Worm (Caenorhabditis elegans) whole organism, L4 larva: ENCODE results near the gene gtap-2.

Experiments
- F44E2.7 ChIP-seq: fragments of 200-800 bp; sonication (Bioruptor generic); IDR thresholded peaks from 2 replicates; pipeline ENCODE4 v2.1.2; 2022; ENCODE audit warnings: missing genetic modification characterization, missing compliant biosample characterization
- R02D3.7 ChIP-seq: fragments of 150-350 bp; sonication (generic microtip); optimal IDR thresholded peaks from 3 replicates; lab custom pipeline; 2014; ENCODE audit warnings: missing biosample characterization, missing genetic modification characterization
- T20F7.1 ChIP-seq: fragments of 200-800 bp; sonication (Bioruptor generic); optimal IDR thresholded peaks from 2 replicates; lab custom pipeline; 2018; ENCODE audit warnings: mild to moderate bottlenecking, missing genetic modification characterization, missing compliant biosample characterization
- T26A8.4 ChIP-seq: fragments of 200-800 bp; sonication (Bioruptor generic); IDR thresholded peaks from 2 replicates; pipeline ENCODE4 v1.3.6; 2022; ENCODE audit warnings: missing genetic modification characterization, missing compliant biosample characterization
- Y48G9A.11 ChIP-seq: fragments of 200-800 bp; sonication (Bioruptor generic); IDR thresholded peaks from 2 replicates; pipeline ENCODE4 v1.3.6; 2022; ENCODE audit warnings: missing genetic modification reagents, missing genetic modification characterization, missing compliant biosample characterization
- aha-1 ChIP-seq: fragments of 150-350 bp; peaks from one replicate; lab custom pipeline; 2014; ENCODE audit warnings: missing biosample characterization, missing genetic modification characterization
- aly-2 ChIP-seq: sonication (generic microtip); optimal IDR thresholded peaks from 2 replicates; lab custom pipeline; 2018; ENCODE audit warnings: missing biosample characterization, missing genetic modification characterization
- ama-1 ChIP-seq: fragments of 150-350 bp; optimal IDR thresholded peaks from 2 replicates; lab custom pipeline; 2014; ENCODE audit warnings: inconsistent platforms, mixed read lengths
- arid-1 ChIP-seq: fragments of 200-800 bp; sonication (Bioruptor generic); conservative IDR thresholded peaks from 2 replicates; pipeline ENCODE4 v1.3.6; 2022; ENCODE audit warnings: missing genetic modification reagents, missing genetic modification characterization, missing compliant biosample characterization
- ceh-20 ChIP-seq: fragments of 200-800 bp; sonication (Bioruptor generic); IDR thresholded peaks from 2 replicates; pipeline ENCODE4 v1.3.6; 2022; ENCODE audit warnings: missing genetic modification reagents, missing genetic modification characterization, missing compliant biosample characterization
- ceh-28 ChIP-seq: fragments of 150-350 bp; optimal IDR thresholded peaks from 2 replicates; lab custom pipeline; 2014; ENCODE audit warnings: missing biosample characterization, missing genetic modification reagents, missing genetic modification characterization
- dmd-6 ChIP-seq: fragments of 200-800 bp; sonication (Bioruptor generic); IDR thresholded peaks from 2 replicates; pipeline ENCODE4 v1.3.6; 2022; ENCODE audit warnings: missing genetic modification reagents, missing genetic modification characterization, missing compliant biosample characterization
- dmd-9 ChIP-seq: fragments of 200-800 bp; sonication (Bioruptor generic); IDR thresholded peaks from 2 replicates; pipeline ENCODE4 v1.3.6; 2022; ENCODE audit warnings: missing genetic modification reagents, missing genetic modification characterization, missing compliant biosample characterization
- dpl-1 ChIP-seq: fragments of 150-350 bp; optimal IDR thresholded peaks from 2 replicates; lab custom pipeline; 2014; ENCODE audit warnings: missing biosample characterization, missing genetic modification reagents, missing genetic modification characterization
- duxl-1 ChIP-seq: sonication (generic microtip); optimal IDR thresholded peaks from 2 replicates; lab custom pipeline; 2016; ENCODE audit warnings: mild to moderate bottlenecking, missing genetic modification characterization, moderate library complexity, missing compliant biosample characterization; ENCODE audit not compliant: poor library complexity
- dve-1 ChIP-seq: sonication (generic microtip); optimal IDR thresholded peaks from 2 replicates; lab custom pipeline; 2017; ENCODE audit warnings: antibody characterized with exemption, mild to moderate bottlenecking, missing genetic modification characterization, missing compliant biosample characterization; ENCODE audit not compliant: insufficient read depth
- fkh-10 ChIP-seq: fragments of 150-350 bp; optimal IDR thresholded peaks from 2 replicates; lab custom pipeline; 2014; ENCODE audit warnings: missing biosample characterization, missing genetic modification reagents, missing genetic modification characterization
- gei-8 ChIP-seq: fragments of 200-800 bp; sonication (Bioruptor generic); optimal IDR thresholded peaks from 2 replicates; lab custom pipeline; 2018; ENCODE audit warnings: mild to moderate bottlenecking, missing genetic modification characterization, missing compliant biosample characterization
- hif-1 ChIP-seq, 2 experiments: sonication (generic microtip); optimal IDR thresholded peaks; 2 replicates each; lab custom pipeline; 2016 to 2017; ENCODE audit warnings: missing compliant biosample characterization in 2 of 2, missing genetic modification characterization in 2 of 2, missing genetic modification reagents in 2 of 2, missing genotype in 2 of 2, mild to moderate bottlenecking in 1 of 2
- hlh-11 ChIP-seq: fragments of 200-800 bp; sonication (Bioruptor generic); optimal IDR thresholded peaks from 2 replicates; lab custom pipeline; 2018; ENCODE audit warnings: mild to moderate bottlenecking, missing genetic modification characterization, missing compliant biosample characterization
- hlh-30 ChIP-seq: sonication (generic microtip); optimal IDR thresholded peaks from 2 replicates; lab custom pipeline; 2017; ENCODE audit warnings: antibody characterized with exemption, mild to moderate bottlenecking, missing genetic modification characterization, missing compliant biosample characterization; ENCODE audit not compliant: insufficient read depth
- hmg-1.1 ChIP-seq: fragments of 200-800 bp; sonication (Bioruptor generic); IDR thresholded peaks from 2 replicates; pipeline ENCODE4 v1.3.6; 2022; ENCODE audit warnings: missing genetic modification reagents, missing genetic modification characterization, missing compliant biosample characterization
- lim-7 ChIP-seq: fragments of 200-800 bp; sonication (Bioruptor generic); IDR thresholded peaks from 2 replicates; pipeline ENCODE4 v1.3.6; 2022; ENCODE audit warnings: missing genetic modification characterization, missing compliant biosample characterization
- lin-1 ChIP-seq: fragments of 200-800 bp; sonication (Bioruptor generic); IDR thresholded peaks from 2 replicates; pipeline ENCODE4 v1.3.6; 2022; ENCODE audit warnings: missing genetic modification reagents, missing genetic modification characterization, missing compliant biosample characterization
- lin-13 ChIP-seq: fragments of 150-350 bp; optimal IDR thresholded peaks from 2 replicates; lab custom pipeline; 2014; ENCODE audit warnings: missing biosample characterization, missing genetic modification reagents, missing genetic modification characterization
- lin-38 ChIP-seq: fragments of 200-800 bp; sonication (Bioruptor generic); IDR thresholded peaks from 2 replicates; pipeline ENCODE4 v1.3.6; 2022; ENCODE audit warnings: missing genetic modification reagents, missing genetic modification characterization, missing compliant biosample characterization
- lin-39 ChIP-seq: fragments of 150-350 bp; optimal IDR thresholded peaks from 2 replicates; lab custom pipeline; 2014; ENCODE audit warnings: missing biosample characterization, missing genetic modification reagents, missing genetic modification characterization
- lsy-2 ChIP-seq, 2 experiments: fragments of 150-350 bp in 1 of 2; sonication (generic microtip) in 1 of 2; optimal IDR thresholded peaks; 2 replicates each; lab custom pipeline; 2014 to 2017; ENCODE audit warnings: missing biosample characterization in 2 of 2, missing genetic modification characterization in 2 of 2
- madf-5 ChIP-seq, 2 experiments: fragments of 200-800 bp; sonication (Bioruptor generic); IDR thresholded peaks; 2 replicates each; pipeline ENCODE4 v1.3.6; 2022; ENCODE audit warnings: missing compliant biosample characterization in 2 of 2, missing genetic modification characterization in 2 of 2
- mdl-1 ChIP-seq, 2 experiments: fragments of 150-350 bp in 1 of 2; sonication (generic microtip) in 1 of 2; optimal IDR thresholded peaks; 2 replicates each; lab custom pipeline; 2014 to 2017; ENCODE audit warnings: missing biosample characterization in 2 of 2, missing genetic modification characterization in 2 of 2
- mep-1 ChIP-seq: fragments of 150-350 bp; sonication (generic microtip); optimal IDR thresholded peaks from 3 replicates; lab custom pipeline; 2014; ENCODE audit warnings: missing biosample characterization, missing genetic modification characterization
- mes-2 ChIP-seq: sonication (generic microtip); optimal IDR thresholded peaks from 2 replicates; lab custom pipeline; 2016; ENCODE audit warnings: missing genotype, mild to moderate bottlenecking, missing genetic modification characterization, missing compliant biosample characterization; ENCODE audit not compliant: poor library complexity, severe bottlenecking
- mxl-3 ChIP-seq: fragments of 200-800 bp; sonication (Bioruptor generic); optimal IDR thresholded peaks from 2 replicates; lab custom pipeline; 2018; ENCODE audit warnings: mild to moderate bottlenecking, missing genetic modification characterization, missing compliant biosample characterization
- nhr-10 ChIP-seq: fragments of 150-350 bp; optimal IDR thresholded peaks from 2 replicates; lab custom pipeline; 2014; ENCODE audit warnings: missing biosample characterization, missing genetic modification characterization
- nhr-11 ChIP-seq: fragments of 150-350 bp; optimal IDR thresholded peaks from 2 replicates; lab custom pipeline; 2014; ENCODE audit warnings: missing biosample characterization, missing genetic modification characterization
- nhr-25 ChIP-seq: sonication (generic microtip); optimal IDR thresholded peaks from 2 replicates; lab custom pipeline; 2017; ENCODE audit warnings: missing genetic modification characterization, mild to moderate bottlenecking, missing compliant biosample characterization, antibody characterized with exemption, moderate library complexity, borderline replicate concordance; ENCODE audit not compliant: insufficient read depth
- nhr-28 ChIP-seq: fragments of 150-350 bp; optimal IDR thresholded peaks from 2 replicates; lab custom pipeline; 2014; ENCODE audit warnings: missing biosample characterization, missing genetic modification characterization
- nhr-41 ChIP-seq: fragments of 200-800 bp; sonication (Bioruptor generic); IDR thresholded peaks from 2 replicates; pipeline ENCODE4 v1.3.6; 2022; ENCODE audit warnings: missing genetic modification reagents, missing genetic modification characterization, missing compliant biosample characterization
- nhr-48 ChIP-seq: sonication (generic microtip); optimal IDR thresholded peaks from 2 replicates; lab custom pipeline; 2016; ENCODE audit warnings: mild to moderate bottlenecking, missing genetic modification characterization, missing compliant biosample characterization
- nhr-6 ChIP-seq: fragments of 150-350 bp; optimal IDR thresholded peaks from 2 replicates; lab custom pipeline; 2014; ENCODE audit warnings: missing biosample characterization, missing genetic modification characterization
- nhr-76 ChIP-seq: fragments of 150-350 bp; optimal IDR thresholded peaks from 2 replicates; lab custom pipeline; 2014; ENCODE audit warnings: missing biosample characterization, missing genetic modification characterization
- pha-4 ChIP-seq, 2 experiments: fragments of 150-350 bp in 1 of 2; fragments of 200-800 bp in 1 of 2; sonication (Bioruptor generic) in 1 of 2; IDR thresholded peaks in 1 of 2; optimal IDR thresholded peaks in 1 of 2; 2 replicates each; pipeline versions ENCODE4 v1.3.6 to Lab custom; 2014 to 2022; ENCODE audit warnings: missing genetic modification characterization in 2 of 2, missing genetic modification reagents in 2 of 2, missing biosample characterization in 1 of 2, missing compliant biosample characterization in 1 of 2
- pqm-1 ChIP-seq: sonication (generic microtip); optimal IDR thresholded peaks from 2 replicates; lab custom pipeline; 2017; ENCODE audit warnings: missing biosample characterization, missing genetic modification characterization
- rbr-2 ChIP-seq: sonication (generic microtip); optimal IDR thresholded peaks from 2 replicates; lab custom pipeline; 2016; ENCODE audit warnings: missing genotype, missing genetic modification characterization, missing compliant biosample characterization
- set-16 ChIP-seq: fragments of 200-800 bp; sonication (Bioruptor generic); IDR thresholded peaks from 2 replicates; pipeline ENCODE4 v1.3.6; 2022; ENCODE audit warnings: missing genetic modification reagents, missing genetic modification characterization, missing compliant biosample characterization
- snpc-1.2 ChIP-seq: fragments of 200-800 bp; sonication (Bioruptor generic); IDR thresholded peaks from 2 replicates; pipeline ENCODE4 v1.3.6; 2022; ENCODE audit warnings: missing genetic modification reagents, missing genetic modification characterization, missing compliant biosample characterization
- spr-3 ChIP-seq: fragments of 200-800 bp; sonication (Bioruptor generic); optimal IDR thresholded peaks from 2 replicates; lab custom pipeline; 2018; ENCODE audit warnings: mild to moderate bottlenecking, missing genetic modification characterization, missing compliant biosample characterization
- tag-97 ChIP-seq: fragments of 200-800 bp; sonication (Bioruptor generic); IDR thresholded peaks from 2 replicates; pipeline ENCODE4 v1.3.6; 2022; ENCODE audit warnings: missing genetic modification characterization, missing compliant biosample characterization
- zip-2 ChIP-seq: fragments of 150-350 bp; optimal IDR thresholded peaks from 2 replicates; lab custom pipeline; 2014; ENCODE audit warnings: missing biosample characterization, missing genetic modification characterization
- ztf-11 ChIP-seq: fragments of 150-350 bp; optimal IDR thresholded peaks from 2 replicates; lab custom pipeline; 2014; ENCODE audit warnings: missing biosample characterization, missing genetic modification characterization
- ztf-7 ChIP-seq: fragments of 150-350 bp; optimal IDR thresholded peaks from 2 replicates; lab custom pipeline; 2014; ENCODE audit warnings: missing biosample characterization, missing genetic modification characterization

Gene gtap-2

ce11 chrIII:9818763-9819162, 10.4 kb downstream of the gtap-2 start, which contains the start of gene panl-3:
Gene panl-3, plus strand, starts transcription at chrIII:9819056.
- TF ChIP-seq pha-4 (GFP tag; IDR thresholded peaks at IDR 0.05; lab: Robert Waterston, UW) (no peak), pha-4 (tag; optimal IDR thresholded peaks at IDR 0.05; lab: Kevin White, UChicago) (peak; percentile 16), rbr-2 (tag; lab: Kevin White, UChicago) (peak; percentile 59), nhr-10 (tag; lab: Kevin White, UChicago) (no peak), gei-8 (GFP tag; lab: Kevin White, UChicago) (no peak), ceh-28 (tag; lab: Kevin White, UChicago) (no peak), Y48G9A.11 (GFP tag; lab: Robert Waterston, UW) (no peak), aha-1 (tag; lab: Kevin White, UChicago) (peak; percentile 67), ztf-7 (tag; lab: Kevin White, UChicago) (peak; percentile 28), duxl-1 (no peak), hmg-1.1 (GFP tag; lab: Robert Waterston, UW) (peak; percentile 80), hif-1 (tag; optimal IDR thresholded peaks at IDR 0.05; lab: Kevin White, UChicago) (peak in 1 of 2 experiments; percentile 32), lin-13 (GFP tag; lab: Kevin White, UChicago) (peak; percentile 45), dve-1 (tag; lab: Kevin White, UChicago) (peak; percentile 58), snpc-1.2 (GFP tag; lab: Robert Waterston, UW) (no peak), T26A8.4 (0 out of 2 replicates have a peak, but pooled peaks have one; percentile 52), dpl-1 (GFP tag; lab: Kevin White, UChicago) (peak; percentile 63), aly-2 (tag; lab: Kevin White, UChicago) (no peak), hlh-30 (peak; percentile 99), dmd-9 (no peak), lin-39 (tag; lab: Kevin White, UChicago) (no peak), lin-38 (peak; percentile 50), nhr-6 (tag; lab: Kevin White, UChicago) (peak; percentile 38), T20F7.1 (no peak), lsy-2 (tag; optimal IDR thresholded peaks at IDR 0.05; lab: Kevin White, UChicago) (peak; percentile 10 to 74), spr-3 (no peak), nhr-25 (no peak), ztf-11 (tag; lab: Kevin White, UChicago) (no peak), tag-97 (GFP tag; lab: Robert Waterston, UW) (no peak), hlh-11 (peak; percentile 78), arid-1 (no peak), nhr-28 (tag; lab: Kevin White, UChicago) (peak; percentile 32), lin-1 (GFP tag; lab: Robert Waterston, UW) (0 out of 2 replicates have a peak, but pooled peaks have one; percentile 24), set-16 (peak; percentile 23; the same call in 1 of the 2 replicates), fkh-10 (no peak), mxl-3 (GFP tag; lab: Kevin White, UChicago) (peak; percentile 89), lim-7 (GFP tag; lab: Robert Waterston, UW) (no peak), nhr-48 (tag; lab: Kevin White, UChicago) (no peak), mep-1 (tag; lab: Kevin White, UChicago) (peak; percentile 63), dmd-6 (GFP tag; lab: Robert Waterston, UW) (peak; percentile 43), ama-1 (lab: Kevin White, UChicago) (peak; percentile 3), ceh-20 (GFP tag; lab: Robert Waterston, UW) (peak; percentile 33; the same call in 1 of the 2 replicates), nhr-41 (GFP tag; lab: Robert Waterston, UW) (no peak), madf-5 (GFP tag; IDR thresholded peaks at IDR 0.05; lab: Robert Waterston, UW) (no peak), R02D3.7 (tag; lab: Kevin White, UChicago) (no peak), F44E2.7 (GFP tag; lab: Robert Waterston, UW) (no peak), zip-2 (no peak), mdl-1 (tag; optimal IDR thresholded peaks at IDR 0.05; lab: Kevin White, UChicago) (peak; percentile 67 to 95), pqm-1 (no peak), mes-2 (tag; lab: Kevin White, UChicago) (peak; percentile 84), nhr-11 (tag; lab: Kevin White, UChicago) (no peak), nhr-76 (tag; lab: Kevin White, UChicago) (no peak)
